Fruit fly (Drosophila melanogaster): ENCODE results near the gene Eip63E.

Gene Eip63E

DNA sequence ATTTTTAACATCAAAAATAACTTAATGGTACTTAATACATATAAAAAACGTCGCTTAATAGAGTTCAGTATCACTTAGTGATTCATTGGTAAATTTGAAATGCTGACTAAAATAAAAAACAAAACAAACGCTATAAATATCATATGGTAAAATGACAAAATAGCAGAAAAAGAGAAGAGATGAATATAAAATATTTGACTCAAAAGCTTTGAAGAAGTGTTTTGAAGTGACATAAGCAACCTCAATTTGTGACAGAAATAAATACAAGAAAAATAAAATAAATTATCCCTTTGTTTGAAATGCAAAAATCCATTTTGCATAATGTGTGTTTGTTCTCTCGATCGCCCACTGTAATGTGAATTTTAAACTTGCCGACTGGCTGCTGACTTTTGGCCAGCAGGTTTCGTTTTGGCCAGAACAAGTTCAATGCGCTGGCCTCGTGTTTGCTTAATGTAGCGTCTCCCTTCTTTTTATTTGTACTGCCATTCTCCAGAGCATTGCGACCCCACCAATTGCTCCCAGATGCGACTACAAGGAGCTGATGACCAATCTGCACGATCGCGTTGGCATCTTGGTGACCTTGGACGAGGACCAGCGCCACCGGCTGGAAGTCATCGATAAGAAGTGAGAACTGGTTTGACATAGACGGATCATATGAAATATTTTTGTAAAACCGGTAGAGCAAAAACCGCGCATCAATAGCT lies 97.2 kb downstream of the Eip63E start:
- TF ChIP-seq achi (GFP tag; optimal IDR thresholded peaks at IDR 0.05) (peak; percentile 54), svp (GFP tag) (peak; percentile 84), CG6163 (GFP tag; IDR thresholded peaks at IDR 0.05) (no peak), salr (GFP tag; optimal IDR thresholded peaks at IDR 0.05) (peak in 1 of 2 experiments; percentile 39), CG15336 (GFP tag; IDR thresholded peaks at IDR 0.05) (0 out of 2 replicates have a peak, but pooled peaks have one; percentile 13), CG34406 (GFP tag; optimal IDR thresholded peaks at IDR 0.05) (peak; percentile 58), fd85E (GFP tag; optimal IDR thresholded peaks at IDR 0.05) (no peak), Sox14 (GFP tag; optimal IDR thresholded peaks at IDR 0.05) (peak; percentile 38), fkh (GFP tag; optimal IDR thresholded peaks at IDR 0.05) (no peak), topi (GFP tag; optimal IDR thresholded peaks at IDR 0.05) (peak; percentile 72), cyc (GFP tag; optimal IDR thresholded peaks at IDR 0.05) (peak; percentile 39), Eip78C (GFP tag) (peak; percentile 92), Blimp-1 (GFP tag; optimal IDR thresholded peaks at IDR 0.05) (peak; percentile 24), eg (GFP tag; IDR thresholded peaks at IDR 0.05) (no peak), dsx (GFP tag; optimal IDR thresholded peaks at IDR 0.05; ENCODE audit: poor library complexity, severe bottlenecking) (no peak), CG11902 (GFP tag; optimal IDR thresholded peaks at IDR 0.05) (peak; percentile 39), Sox102F (GFP tag; optimal IDR thresholded peaks at IDR 0.05) (peak; percentile 55), CG1621 (tag; optimal IDR thresholded peaks at IDR 0.05) (no peak), esn (GFP tag; optimal IDR thresholded peaks at IDR 0.05) (peak; percentile 77), ss (GFP tag; optimal IDR thresholded peaks at IDR 0.05) (no peak), lz (GFP tag; optimal IDR thresholded peaks at IDR 0.05) (peak; percentile 67), dac (GFP tag; optimal IDR thresholded peaks at IDR 0.05) (no peak), Eip75B (GFP tag; optimal IDR thresholded peaks at IDR 0.05) (peak; percentile 1), fd59A (GFP tag; optimal IDR thresholded peaks at IDR 0.05) (peak; percentile 0), CG7368 (GFP tag; optimal IDR thresholded peaks at IDR 0.05) (no peak), Ets96B (tag; optimal IDR thresholded peaks at IDR 0.05) (peak; percentile 18), OdsH (GFP tag; optimal IDR thresholded peaks at IDR 0.05) (peak; percentile 52), CG3919 (GFP tag; optimal IDR thresholded peaks at IDR 0.05) (peak; percentile 37), CG8119 (GFP tag; IDR thresholded peaks at IDR 0.05) (no peak), CG6854 (GFP tag; optimal IDR thresholded peaks at IDR 0.05) (no peak), CG10631 (GFP tag; optimal IDR thresholded peaks at IDR 0.05) (peak; percentile 35), Met (GFP tag; optimal IDR thresholded peaks at IDR 0.05) (peak; percentile 69), CG32006 (GFP tag; optimal IDR thresholded peaks at IDR 0.05) (peak; percentile 61), CG8319 (GFP tag; optimal IDR thresholded peaks at IDR 0.05) (no peak), Hr38 (GFP tag; optimal IDR thresholded peaks at IDR 0.05) (no peak), net (GFP tag; optimal IDR thresholded peaks at IDR 0.05) (peak; percentile 63), pdm3 (GFP tag; optimal IDR thresholded peaks at IDR 0.05) (peak; percentile 48), Hr39 (GFP tag; optimal IDR thresholded peaks at IDR 0.05) (peak; percentile 64), Sox15 (GFP tag; optimal IDR thresholded peaks at IDR 0.05) (peak; percentile 48), spab (GFP tag; optimal IDR thresholded peaks at IDR 0.05) (peak; percentile 5), Hr4 (GFP tag; optimal IDR thresholded peaks at IDR 0.05) (peak; percentile 30), Lpt (GFP tag; optimal IDR thresholded peaks at IDR 0.05) (no peak), Eip93F (GFP tag; optimal IDR thresholded peaks at IDR 0.05) (no peak), CG11762 (GFP tag; optimal IDR thresholded peaks at IDR 0.05; ENCODE audit: insufficient read depth) (peak; percentile 20), acj6 (GFP tag; optimal IDR thresholded peaks at IDR 0.05) (peak; percentile 61), CG4318 (GFP tag; optimal IDR thresholded peaks at IDR 0.05) (no peak), Gug (GFP tag; IDR thresholded peaks at IDR 0.05) (no peak), CG16779 (tag; optimal IDR thresholded peaks at IDR 0.05) (no peak), CG8632 (GFP tag; optimal IDR thresholded peaks at IDR 0.05) (peak; percentile 35), vri (GFP tag; optimal IDR thresholded peaks at IDR 0.05) (no peak), Ets21C (GFP tag; optimal IDR thresholded peaks at IDR 0.05) (peak; percentile 39)

Data from whole organism, prepupa.